Worm (Caenorhabditis elegans): Measurements from ENCODE around the gene set-4.

- TF ChIP-seq snpc-4 (tag; optimal IDR thresholded peaks at IDR 0.05) (no peak), nhr-12 (tag; optimal IDR thresholded peaks at IDR 0.05) (no peak), drap-1 (GFP tag; optimal IDR thresholded peaks at IDR 0.05) (no peak), lsy-2 (tag; optimal IDR thresholded peaks at IDR 0.05) (peak; percentile 38), mab-5 (tag; optimal IDR thresholded peaks at IDR 0.05) (no peak), nhr-2 (tag; optimal IDR thresholded peaks at IDR 0.05) (no peak), blmp-1 (tag; optimal IDR thresholded peaks at IDR 0.05) (no peak), elt-1 (tag; optimal IDR thresholded peaks at IDR 0.05; ENCODE audit: borderline replicate concordance, insufficient read depth) (no peak)
These were observed 24.5 kb upstream of the set-4 start, which contains the start of gene C32D5.11 for ce11 chrII:6355396-6356346.
